Fruit fly (Drosophila melanogaster) whole organism, embryonic: ENCODE data around the gene CG32812.

Experiments used
- Antp ChIP-seq: fragments of 200-800 bp; sonication (Bioruptor generic); optimal IDR thresholded peaks from 3 replicates; lab custom pipeline; 2016; ENCODE audit warnings: missing biosample characterization, missing genetic modification characterization
- Blimp-1 ChIP-seq: fragments of 200-800 bp; sonication (Bioruptor generic); optimal IDR thresholded peaks from 3 replicates; lab custom pipeline; 2018; ENCODE audit warnings: missing biosample characterization, missing genetic modification characterization, mild to moderate bottlenecking, moderate library complexity, missing genetic modification reagents
- CG10565 ChIP-seq: fragments of 200-800 bp; sonication (Bioruptor generic); optimal IDR thresholded peaks from 3 replicates; lab custom pipeline; 2016; ENCODE audit warnings: missing biosample characterization, mild to moderate bottlenecking, missing genetic modification characterization
- CG1233 ChIP-seq: fragments of 200-800 bp; sonication (Bioruptor generic); optimal IDR thresholded peaks from 4 replicates; lab custom pipeline; 2018; ENCODE audit warnings: missing biosample characterization, mild to moderate bottlenecking, missing genetic modification characterization
- CG12659 ChIP-seq: fragments of 200-800 bp; sonication (Bioruptor generic); optimal IDR thresholded peaks from 3 replicates; lab custom pipeline; 2017; ENCODE audit warnings: mild to moderate bottlenecking, missing biosample characterization, missing genetic modification reagents, missing genetic modification characterization
- CG13296 ChIP-seq: fragments of 200-800 bp; sonication (Bioruptor generic); optimal IDR thresholded peaks from 3 replicates; lab custom pipeline; 2018; ENCODE audit warnings: missing biosample characterization, mild to moderate bottlenecking, missing genetic modification characterization
- CG15479 ChIP-seq: fragments of 200-800 bp; sonication (Bioruptor generic); optimal IDR thresholded peaks from 3 replicates; lab custom pipeline; 2019; ENCODE audit warnings: missing biosample characterization, mild to moderate bottlenecking, missing genetic modification characterization, moderate library complexity
- CG2120 ChIP-seq: fragments of 200-800 bp; sonication (Bioruptor generic); optimal IDR thresholded peaks from 3 replicates; lab custom pipeline; 2016; ENCODE audit warnings: missing biosample characterization, missing genetic modification characterization
- CG2199 ChIP-seq: fragments of 200-800 bp; sonication (Bioruptor generic); IDR thresholded peaks from 3 replicates; pipeline ENCODE4 v1.3.6; 2022; ENCODE audit warnings: missing biosample characterization, missing genetic modification characterization
- CG2678 ChIP-seq: fragments of 200-800 bp; sonication (Bioruptor generic); optimal IDR thresholded peaks from 3 replicates; lab custom pipeline; 2019; ENCODE audit warnings: missing biosample characterization, mild to moderate bottlenecking, missing genetic modification characterization, moderate library complexity
- CG30403 ChIP-seq: fragments of 200-800 bp; sonication (Bioruptor generic); optimal IDR thresholded peaks from 3 replicates; lab custom pipeline; 2016; ENCODE audit warnings: missing biosample characterization, missing genetic modification characterization
- CG3163 ChIP-seq: fragments of 200-800 bp; sonication (Bioruptor generic); optimal IDR thresholded peaks from 3 replicates; lab custom pipeline; 2016; ENCODE audit warnings: missing biosample characterization, missing genetic modification characterization
- CG6689 ChIP-seq: fragments of 200-800 bp; sonication (Bioruptor generic); IDR thresholded peaks from 2 replicates; pipeline ENCODE4 v1.3.6; 2022; ENCODE audit warnings: missing biosample characterization, missing genetic modification characterization
- CG8290 ChIP-seq, 3 experiments: fragments of 200-800 bp; sonication (Bioruptor generic); optimal IDR thresholded peaks; 2 replicates each; lab custom pipeline; 2016 to 2019; ENCODE audit warnings: missing biosample characterization in 3 of 3, missing genetic modification characterization in 3 of 3, mild to moderate bottlenecking in 2 of 3, moderate library complexity in 1 of 3
- CoRest ChIP-seq: fragments of 200-800 bp; sonication (Bioruptor generic); optimal IDR thresholded peaks from 3 replicates; lab custom pipeline; 2018; ENCODE audit warnings: missing biosample characterization, mild to moderate bottlenecking, missing genetic modification characterization, moderate library complexity
- H15 ChIP-seq: fragments of 200-800 bp; sonication (Bioruptor generic); IDR thresholded peaks from 3 replicates; pipeline ENCODE4 v1.3.6; 2022; ENCODE audit warnings: missing biosample characterization, missing genetic modification characterization
- Hmr ChIP-seq: fragments of 200-800 bp; sonication (Bioruptor generic); optimal IDR thresholded peaks from 3 replicates; lab custom pipeline; 2017; ENCODE audit warnings: mild to moderate bottlenecking, missing biosample characterization, missing genetic modification reagents, missing genetic modification characterization
- Hr51 ChIP-seq, 2 experiments: fragments of 200-800 bp; sonication (Bioruptor generic); optimal IDR thresholded peaks; 2 replicates in 1 of 2; 3 replicates in 1 of 2; lab custom pipeline; 2016 to 2018; ENCODE audit warnings: missing biosample characterization in 2 of 2, missing genetic modification characterization in 2 of 2, mild to moderate bottlenecking in 1 of 2, moderate library complexity in 1 of 2
- Max ChIP-seq: fragments of 200-800 bp; sonication (Bioruptor generic); optimal IDR thresholded peaks from 2 replicates; lab custom pipeline; 2016; ENCODE audit warnings: missing biosample characterization, mild to moderate bottlenecking, missing genetic modification characterization
- Med ChIP-seq: fragments of 200-800 bp; sonication (Bioruptor generic); peaks from one replicate; lab custom pipeline; 2016; ENCODE audit warnings: missing biosample characterization, missing genetic modification characterization, mild to moderate bottlenecking, inconsistent platforms, moderate library complexity
- Meics ChIP-seq: fragments of 200-800 bp; sonication (Bioruptor generic); optimal IDR thresholded peaks from 2 replicates; lab custom pipeline; 2017; ENCODE audit warnings: missing biosample characterization, mild to moderate bottlenecking, missing genetic modification characterization
- Mes4 ChIP-seq: fragments of 200-800 bp; sonication (Bioruptor generic); optimal IDR thresholded peaks from 2 replicates; lab custom pipeline; 2016; ENCODE audit warnings: missing biosample characterization, missing genetic modification characterization
- Oli ChIP-seq: fragments of 200-800 bp; sonication (Bioruptor generic); optimal IDR thresholded peaks from 2 replicates; lab custom pipeline; 2018; ENCODE audit warnings: missing biosample characterization, mild to moderate bottlenecking, missing genetic modification characterization, moderate library complexity
- Sin3A ChIP-seq: fragments of >200 bp; optimal IDR thresholded peaks from 2 replicates; lab custom pipeline; 2018
- bigmax ChIP-seq: fragments of 200-800 bp; sonication (Bioruptor generic); optimal IDR thresholded peaks from 2 replicates; lab custom pipeline; 2018; ENCODE audit warnings: missing biosample characterization, mild to moderate bottlenecking, missing genetic modification characterization
- bsh ChIP-seq, 2 experiments: fragments of 200-800 bp; sonication (Bioruptor generic); optimal IDR thresholded peaks; 2 replicates each; lab custom pipeline; 2017 to 2018; ENCODE audit warnings: mild to moderate bottlenecking in 2 of 2, missing biosample characterization in 2 of 2, missing genetic modification characterization in 2 of 2, moderate library complexity in 1 of 2
- ci ChIP-seq: fragments of 200-800 bp; sonication (Bioruptor generic); IDR thresholded peaks from 3 replicates; pipeline ENCODE4 v1.3.6; 2022; ENCODE audit warnings: missing biosample characterization, missing genetic modification characterization
- crol ChIP-seq: fragments of 200-800 bp; sonication (Bioruptor generic); IDR thresholded peaks from 2 replicates; pipeline ENCODE4 v1.3.6; 2022; ENCODE audit warnings: missing biosample characterization, missing genetic modification characterization
- dan ChIP-seq: fragments of 200-800 bp; sonication (Bioruptor generic); IDR thresholded peaks from 2 replicates; pipeline ENCODE4 v1.3.6; 2022; ENCODE audit warnings: missing biosample characterization, missing genetic modification characterization
- dmrt99B ChIP-seq: fragments of 200-800 bp; sonication (Bioruptor generic); optimal IDR thresholded peaks from 2 replicates; lab custom pipeline; 2018; ENCODE audit warnings: missing biosample characterization, mild to moderate bottlenecking, missing genetic modification characterization, moderate library complexity
- fru ChIP-seq: fragments of >200 bp; optimal IDR thresholded peaks from 2 replicates; lab custom pipeline; 2017
- gem ChIP-seq: fragments of 200-800 bp; sonication (Bioruptor generic); optimal IDR thresholded peaks from 2 replicates; lab custom pipeline; 2019; ENCODE audit warnings: missing biosample characterization, mild to moderate bottlenecking, missing genetic modification characterization, moderate library complexity
- gsb ChIP-seq: fragments of 200-800 bp; sonication (Bioruptor generic); IDR thresholded peaks from 2 replicates; pipeline ENCODE4 v1.3.6; 2022; ENCODE audit warnings: missing biosample characterization, missing genetic modification characterization
- ken ChIP-seq: fragments of 200-800 bp; sonication (Bioruptor generic); IDR thresholded peaks from 3 replicates; pipeline ENCODE4 v1.3.6; 2022; ENCODE audit warnings: missing biosample characterization, missing genetic modification characterization
- kni ChIP-seq: fragments of 200-800 bp; sonication (Bioruptor generic); optimal IDR thresholded peaks from 3 replicates; lab custom pipeline; 2017; ENCODE audit warnings: mild to moderate bottlenecking, missing biosample characterization, missing genetic modification reagents, missing genetic modification characterization
- lmd ChIP-seq: fragments of 200-800 bp; sonication (Bioruptor generic); IDR thresholded peaks from 2 replicates; pipeline ENCODE4 v1.3.6; 2022; ENCODE audit warnings: missing biosample characterization, missing genetic modification characterization
- mirr ChIP-seq: fragments of 200-800 bp; sonication (Bioruptor generic); optimal IDR thresholded peaks from 3 replicates; lab custom pipeline; 2018; ENCODE audit warnings: missing biosample characterization, mild to moderate bottlenecking, missing genetic modification characterization
- nerfin-2 ChIP-seq: fragments of 200-800 bp; sonication (Bioruptor generic); IDR thresholded peaks from 2 replicates; pipeline ENCODE4 v1.3.6; 2022; ENCODE audit warnings: missing biosample characterization, missing genetic modification characterization; ENCODE audit not compliant: partially characterized antibody
- otp ChIP-seq: fragments of 200-800 bp; sonication (Bioruptor generic); IDR thresholded peaks from 3 replicates; pipeline ENCODE4, ENCODE4 v1.3.6; 2022; ENCODE audit warnings: missing biosample characterization, missing genetic modification characterization
- pan ChIP-seq, 4 experiments: fragments of >200 bp in 3 of 4; fragments of 200-800 bp in 1 of 4; sonication (Bioruptor generic) in 1 of 4; optimal IDR thresholded peaks in 3 of 4; IDR thresholded peaks in 1 of 4; 2 replicates each; pipeline versions ENCODE4 v1.3.6 to Lab custom; 2017 to 2022; ENCODE audit warnings: missing biosample characterization in 2 of 4, missing genetic modification characterization in 2 of 4, mixed read lengths in 1 of 4
- phol ChIP-seq: fragments of 200-800 bp; sonication (Bioruptor generic); optimal IDR thresholded peaks from 3 replicates; lab custom pipeline; 2018; ENCODE audit warnings: missing biosample characterization, mild to moderate bottlenecking, missing genetic modification characterization, moderate library complexity
- pnt ChIP-seq: fragments of 200-800 bp; sonication (Bioruptor generic); optimal IDR thresholded peaks from 3 replicates; lab custom pipeline; 2016; ENCODE audit warnings: missing biosample characterization, missing genetic modification characterization
- ranshi ChIP-seq: fragments of 200-800 bp; sonication (Bioruptor generic); IDR thresholded peaks from 2 replicates; pipeline ENCODE4 v1.3.6; 2022; ENCODE audit warnings: missing biosample characterization, missing genetic modification characterization
- row ChIP-seq: fragments of 200-800 bp; sonication (Bioruptor generic); IDR thresholded peaks from 3 replicates; pipeline ENCODE4 v1.3.6; 2022; ENCODE audit warnings: missing biosample characterization, missing genetic modification characterization
- run ChIP-seq: fragments of 200-800 bp; sonication (Bioruptor generic); optimal IDR thresholded peaks from 3 replicates; lab custom pipeline; 2018; ENCODE audit warnings: missing biosample characterization, mild to moderate bottlenecking, missing genetic modification characterization
- sens ChIP-seq: fragments of 200-800 bp; sonication (Bioruptor generic); peaks from one replicate; lab custom pipeline; 2016; ENCODE audit warnings: missing biosample characterization, missing genetic modification characterization
- shn ChIP-seq: fragments of 200-800 bp; sonication (Bioruptor generic); optimal IDR thresholded peaks from 3 replicates; lab custom pipeline; 2016; ENCODE audit warnings: missing biosample characterization, missing genetic modification characterization
- stwl ChIP-seq: fragments of 200-800 bp; sonication (Bioruptor generic); optimal IDR thresholded peaks from 3 replicates; lab custom pipeline; 2018; ENCODE audit warnings: missing biosample characterization, mild to moderate bottlenecking, missing genetic modification characterization, moderate library complexity
- unc-4 ChIP-seq: fragments of 200-800 bp; sonication (Bioruptor generic); IDR thresholded peaks from 2 replicates; pipeline ENCODE4 v1.3.6; 2022; ENCODE audit warnings: missing biosample characterization, missing genetic modification characterization; ENCODE audit not compliant: partially characterized antibody
- unpg ChIP-seq: fragments of 200-800 bp; sonication (Bioruptor generic); optimal IDR thresholded peaks from 3 replicates; lab custom pipeline; 2018; ENCODE audit warnings: missing biosample characterization, mild to moderate bottlenecking, missing genetic modification characterization, moderate library complexity
- zfh2 ChIP-seq: fragments of 200-800 bp; sonication (Bioruptor generic); optimal IDR thresholded peaks from 2 replicates; lab custom pipeline; 2016; ENCODE audit warnings: missing biosample characterization, missing genetic modification characterization

Gene CG32812

DNA sequence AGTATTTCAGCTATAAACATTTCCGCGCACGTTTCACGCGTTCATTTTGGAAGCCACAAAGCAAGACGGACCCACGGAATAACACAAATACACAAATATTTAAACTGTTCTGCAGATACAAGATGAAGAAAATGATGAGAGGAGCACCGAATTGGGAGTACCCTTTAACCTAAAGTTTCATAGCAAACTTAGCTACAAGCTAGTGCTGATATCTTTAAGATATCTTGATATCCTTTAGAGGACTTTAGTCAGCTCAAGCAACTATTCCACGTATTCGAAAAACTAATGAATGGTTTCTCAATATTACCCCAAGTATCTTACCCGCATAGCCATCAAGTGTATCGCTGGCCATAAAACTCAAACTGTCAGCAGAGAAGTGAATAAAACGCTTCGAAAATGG, 31.0 kb upstream of the CG32812 start (continued):
- TF ChIP-seq CG15479 (GFP tag; lab: Kevin White, UChicago) (no peak), CG3163 (GFP tag; lab: Kevin White, UChicago) (no peak), Max (GFP tag; lab: Kevin White, UChicago) (no peak), unc-4 (GFP tag; lab: Robert Waterston, UW) (no peak), pan (optimal IDR thresholded peaks at IDR 0.05; lab: Kevin White, UChicago) (no peak), pan (GFP tag; optimal IDR thresholded peaks at IDR 0.05 in 1 of 2, IDR thresholded peaks at IDR 0.05 in 1 of 2) (no peak), shn (no peak), CG8290 (GFP tag; optimal IDR thresholded peaks at IDR 0.05; lab: Kevin White, UChicago) (no peak), CG8290 (tag; optimal IDR thresholded peaks at IDR 0.05; lab: Kevin White, UChicago) (peak in 1 of 2 experiments; percentile 12), crol (GFP tag; lab: Robert Waterston, UW) (no peak), gem (tag; lab: Kevin White, UChicago) (peak; percentile 41), unpg (GFP tag; lab: Kevin White, UChicago) (peak; percentile 1), CG2120 (GFP tag; lab: Kevin White, UChicago) (peak; percentile 23), CG30403 (GFP tag; lab: Kevin White, UChicago) (no peak), CoRest (tag; lab: Kevin White, UChicago) (peak; percentile 17), CG2199 (no peak), CG13296 (no peak), CG10565 (no peak), sens (GFP tag; lab: Kevin White, UChicago) (peak; percentile 50), gsb (GFP tag; lab: Robert Waterston, UW) (no peak), mirr (GFP tag; lab: Kevin White, UChicago) (no peak), ken (GFP tag; lab: Robert Waterston, UW) (no peak), H15 (GFP tag; lab: Robert Waterston, UW) (no peak), nerfin-2 (no peak), CG2678 (tag; lab: Kevin White, UChicago) (peak; percentile 44), Oli (peak; percentile 3), otp (no peak), kni (GFP tag; lab: Kevin White, UChicago) (no peak), ci (no peak), Antp (GFP tag; lab: Kevin White, UChicago) (no peak), lmd (GFP tag; lab: Robert Waterston, UW) (peak; percentile 35; the same call in 1 of the 2 replicates), Sin3A (lab: Kevin White, UChicago) (no peak), Hr51 (GFP tag; optimal IDR thresholded peaks at IDR 0.05; lab: Kevin White, UChicago) (peak in 1 of 2 experiments; percentile 43), run (tag; lab: Kevin White, UChicago) (no peak), Med (GFP tag; lab: Kevin White, UChicago) (peak; percentile 76), fru (lab: Kevin White, UChicago) (no peak), CG6689 (GFP tag; lab: Robert Waterston, UW) (no peak), stwl (tag; lab: Kevin White, UChicago) (no peak), zfh2 (GFP tag; lab: Kevin White, UChicago) (no peak), bigmax (GFP tag; lab: Kevin White, UChicago) (no peak), phol (tag; lab: Kevin White, UChicago) (peak; percentile 30), ranshi (no peak), pnt (no peak), CG1233 (GFP tag; lab: Kevin White, UChicago) (no peak), Blimp-1 (GFP tag; lab: Kevin White, UChicago) (peak; percentile 3), row (GFP tag; lab: Robert Waterston, UW) (peak; percentile 47; the same call in 2 of the 3 replicates), dan (no peak), bsh (GFP tag; optimal IDR thresholded peaks at IDR 0.05; lab: Kevin White, UChicago) (peak in 1 of 2 experiments; percentile 2), dmrt99B (tag; lab: Kevin White, UChicago) (peak; percentile 47), Meics (GFP tag; lab: Kevin White, UChicago) (peak; percentile 7), CG12659 (GFP tag; lab: Kevin White, UChicago) (no peak), Hmr (GFP tag; lab: Kevin White, UChicago) (peak; percentile 13), Mes4 (GFP tag; lab: Kevin White, UChicago) (no peak)
